Worm (Caenorhabditis elegans) whole organism, midembryonic: ENCODE data around the gene gid-2.

ENCODE experiments used
- T22C8.4 ChIP-seq: fragments of 200-800 bp; sonication (Bioruptor generic); IDR thresholded peaks from 2 replicates; pipeline ENCODE4 v1.3.6; 2022; ENCODE audit warnings: missing genetic modification characterization, missing compliant biosample characterization
- cog-1 ChIP-seq: sonication (generic microtip); optimal IDR thresholded peaks from 2 replicates; lab custom pipeline; 2016; ENCODE audit warnings: missing genetic modification characterization, missing compliant biosample characterization
- flt-1 ChIP-seq: fragments of 200-800 bp; sonication (Bioruptor generic); IDR thresholded peaks from 2 replicates; pipeline ENCODE4 v1.3.6; 2022; ENCODE audit warnings: missing genetic modification characterization, missing compliant biosample characterization
- klf-2 ChIP-seq: fragments of 200-800 bp; sonication (Bioruptor generic); conservative IDR thresholded peaks from 2 replicates; pipeline ENCODE4 v1.3.6; 2022; ENCODE audit warnings: missing genetic modification reagents, missing genetic modification characterization, missing compliant biosample characterization
- med-1 ChIP-seq: sonication (generic microtip); optimal IDR thresholded peaks from 2 replicates; lab custom pipeline; 2017; ENCODE audit warnings: missing genetic modification characterization, mild to moderate bottlenecking, missing compliant biosample characterization, antibody characterized with exemption, missing genetic modification reagents; ENCODE audit not compliant: insufficient read depth
- ref-1 ChIP-seq: fragments of 200-800 bp; sonication (Bioruptor generic); conservative IDR thresholded peaks from 2 replicates; pipeline ENCODE4 v1.3.6; 2022; ENCODE audit warnings: missing genetic modification reagents, missing genetic modification characterization, missing compliant biosample characterization
- tab-1 ChIP-seq: fragments of 200-800 bp; sonication (Bioruptor generic); IDR thresholded peaks from 2 replicates; pipeline ENCODE4 v1.3.6; 2022; ENCODE audit warnings: missing genetic modification characterization, missing compliant biosample characterization
- ztf-23 ChIP-seq: fragments of 200-800 bp; sonication (Bioruptor generic); IDR thresholded peaks from 2 replicates; pipeline ENCODE4 v1.3.6; 2022; ENCODE audit warnings: missing genetic modification reagents, missing genetic modification characterization, missing compliant biosample characterization
- ztf-29 ChIP-seq: fragments of 200-800 bp; sonication (Bioruptor generic); IDR thresholded peaks from 2 replicates; pipeline ENCODE4 v1.3.6; 2022; ENCODE audit warnings: missing genetic modification reagents, missing genetic modification characterization, missing compliant biosample characterization

Gene gid-2

DNA sequence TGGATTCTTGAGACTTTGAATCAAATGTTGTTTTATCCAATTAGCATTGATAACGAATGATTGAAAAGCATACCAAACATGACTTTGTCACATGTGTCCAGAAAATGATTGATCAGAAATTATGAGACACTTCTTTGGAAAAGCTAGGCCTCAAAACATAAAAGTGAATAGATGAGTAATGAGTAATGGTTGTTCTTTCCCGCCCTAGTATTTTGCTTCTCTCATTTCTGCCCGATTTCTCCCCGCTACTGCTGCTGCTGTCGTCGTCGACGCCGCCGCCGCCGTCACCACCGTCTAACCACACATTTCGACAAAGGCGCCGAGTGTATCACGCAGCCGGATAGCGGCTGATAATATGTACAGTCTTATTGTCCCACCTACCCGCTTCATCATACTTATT is 53.3 kb downstream of the gid-2 start, which contains the start of gene F47G3.1:
Gene F47G3.1, plus strand, starts transcription at position 301 of the 400 bp plus-strand sequence.
- TF ChIP-seq ztf-29 (no peak), tab-1 (no peak), flt-1 (GFP tag; lab: Robert Waterston, UW) (no peak), ref-1 (GFP tag; lab: Robert Waterston, UW) (no peak), klf-2 (no peak), med-1 (GFP tag; lab: Kevin White, UChicago) (no peak), T22C8.4 (GFP tag; lab: Robert Waterston, UW) (no peak), ztf-23 (GFP tag; lab: Robert Waterston, UW) (no peak), cog-1 (tag; lab: Kevin White, UChicago) (no peak)

DNA sequence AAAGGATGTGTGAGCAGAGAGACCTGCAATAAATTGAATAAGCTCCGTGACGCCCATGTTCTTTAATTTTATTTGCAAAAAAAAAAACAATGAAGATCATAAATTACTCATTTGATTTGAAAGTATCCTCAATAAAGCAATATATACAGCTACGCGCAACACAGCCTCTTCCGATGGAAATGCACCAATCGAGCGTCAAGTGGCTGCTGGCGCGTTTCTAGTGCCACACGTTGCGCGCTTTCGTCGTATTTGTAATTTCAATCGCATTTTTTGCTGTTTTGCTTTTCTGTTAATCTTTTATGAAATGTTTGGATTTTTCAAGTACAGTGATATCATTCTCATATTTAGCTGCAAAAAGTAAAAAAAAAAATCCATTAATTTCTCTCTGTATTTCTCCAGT is 56.5 kb downstream of the gid-2 start:
- no peak for TF ChIP-seq cog-1 (tag; lab: Kevin White, UChicago)
- no peak for TF ChIP-seq ref-1 (GFP tag; lab: Robert Waterston, UW)
- TF ChIP-seq flt-1 (GFP tag; lab: Robert Waterston, UW), result no peak
- TF ChIP-seq klf-2, result no peak
- TF ChIP-seq T22C8.4 (GFP tag; lab: Robert Waterston, UW), result no peak
- no peak for TF ChIP-seq ztf-29
- no peak for TF ChIP-seq tab-1
- TF ChIP-seq med-1 (GFP tag; lab: Kevin White, UChicago), result no peak
- no peak for TF ChIP-seq ztf-23 (GFP tag; lab: Robert Waterston, UW)

DNA sequence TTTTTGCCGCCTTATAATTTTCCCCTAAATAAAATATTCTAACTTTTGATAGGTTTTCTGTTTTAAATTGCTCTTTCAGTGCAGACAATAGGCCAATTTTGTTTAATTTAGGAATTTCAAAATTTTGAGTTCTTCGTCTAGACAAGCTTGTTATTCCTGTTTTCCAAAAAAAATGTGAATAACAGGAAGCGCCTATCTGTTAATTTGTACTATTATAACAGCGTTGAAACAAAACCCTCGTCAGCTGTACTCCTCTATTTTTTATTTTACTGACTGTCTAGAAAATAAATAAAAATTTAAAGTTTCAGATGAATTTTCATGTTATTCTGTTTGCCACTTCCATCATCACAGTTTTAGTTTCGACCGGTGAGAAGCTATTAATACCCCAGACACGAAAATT is 57.5 kb downstream of the gid-2 start, which contains the start of gene F47G3.4:
Gene F47G3.4, plus strand, starts transcription at position 301 of the 400 bp plus-strand sequence.
- TF ChIP-seq med-1 (GFP tag; lab: Kevin White, UChicago), result no peak
- TF ChIP-seq ztf-23 (GFP tag; lab: Robert Waterston, UW), result no peak
- TF ChIP-seq T22C8.4 (GFP tag; lab: Robert Waterston, UW), result no peak
- no peak for TF ChIP-seq cog-1 (tag; lab: Kevin White, UChicago)
- TF ChIP-seq ztf-29, result no peak
- TF ChIP-seq flt-1 (GFP tag; lab: Robert Waterston, UW), result no peak
- TF ChIP-seq tab-1, result no peak
- no peak for TF ChIP-seq klf-2

DNA sequence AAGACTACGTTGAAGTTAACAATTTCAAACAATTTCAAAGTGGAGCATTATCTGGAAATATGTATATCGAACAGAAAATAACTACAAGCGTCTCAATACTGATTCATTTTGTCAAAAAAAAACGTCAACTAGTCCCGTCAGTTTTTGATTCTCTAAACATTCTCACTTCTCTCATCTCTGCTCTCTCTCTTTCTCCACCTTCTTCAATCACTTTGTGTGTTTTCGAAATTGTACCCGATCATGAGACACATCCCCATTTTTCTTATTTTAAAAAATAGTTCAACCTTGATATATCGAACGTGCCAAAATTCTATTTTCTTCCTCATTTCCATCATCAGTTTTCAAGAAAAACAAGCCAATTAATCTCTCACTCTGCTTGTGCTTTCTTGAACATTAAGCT is 57.9 kb downstream of the gid-2 start:
- TF ChIP-seq tab-1, result no peak
- no peak for TF ChIP-seq ztf-23 (GFP tag; lab: Robert Waterston, UW)
- no peak for TF ChIP-seq flt-1 (GFP tag; lab: Robert Waterston, UW)
- TF ChIP-seq klf-2, result no peak
- no peak for TF ChIP-seq ref-1 (GFP tag; lab: Robert Waterston, UW)
- TF ChIP-seq cog-1 (tag; lab: Kevin White, UChicago), result no peak
- no peak for TF ChIP-seq T22C8.4 (GFP tag; lab: Robert Waterston, UW)
- no peak for TF ChIP-seq ztf-29
- no peak for TF ChIP-seq med-1 (GFP tag; lab: Kevin White, UChicago)
